Worm (Caenorhabditis elegans) whole organism, L1 larva: ENCODE results near the gene skr-20.

Experiments used
- C16A3.4 ChIP-seq: fragments of 150-350 bp; optimal IDR thresholded peaks from 2 replicates; lab custom pipeline; 2014; ENCODE audit warnings: missing biosample characterization, missing genetic modification characterization
- Y116A8C.19 ChIP-seq: sonication (generic microtip); optimal IDR thresholded peaks from 2 replicates; lab custom pipeline; 2016; ENCODE audit warnings: missing compliant biosample characterization, missing genetic modification characterization, borderline replicate concordance
- alr-1 ChIP-seq: fragments of 200-800 bp; sonication (Bioruptor generic); optimal IDR thresholded peaks from 2 replicates; lab custom pipeline; 2018; ENCODE audit warnings: borderline replicate concordance, mild to moderate bottlenecking, missing genetic modification characterization, missing compliant biosample characterization
- aly-2 ChIP-seq: fragments of 150-350 bp; optimal IDR thresholded peaks from 2 replicates; lab custom pipeline; 2014; ENCODE audit warnings: missing biosample characterization, missing genetic modification characterization
- ama-1 ChIP-seq: fragments of 150-350 bp; optimal IDR thresholded peaks from 2 replicates; lab custom pipeline; 2014
- ceh-88 ChIP-seq: fragments of 200-800 bp; sonication (Bioruptor generic); IDR thresholded peaks from 2 replicates; pipeline ENCODE4 v1.3.6; 2022; ENCODE audit warnings: missing genetic modification characterization, missing compliant biosample characterization
- ces-1 ChIP-seq: fragments of 150-350 bp; optimal IDR thresholded peaks from 2 replicates; lab custom pipeline; 2014; ENCODE audit warnings: missing biosample characterization, missing genetic modification reagents, missing genetic modification characterization
- dpl-1 ChIP-seq, 3 experiments: fragments of 150-350 bp in 2 of 3; sonication (generic microtip) in 1 of 3; optimal IDR thresholded peaks; 2 replicates each; lab custom pipeline; 2014 to 2017; ENCODE audit warnings: missing biosample characterization in 3 of 3, missing genetic modification characterization in 3 of 3, missing genetic modification reagents in 3 of 3
- dsc-1 ChIP-seq: sonication (generic microtip); optimal IDR thresholded peaks from 2 replicates; lab custom pipeline; 2016; ENCODE audit warnings: mild to moderate bottlenecking, missing genetic modification characterization, missing compliant biosample characterization
- efl-3 ChIP-seq: fragments of 200-800 bp; sonication (Bioruptor generic); optimal IDR thresholded peaks from 2 replicates; lab custom pipeline; 2018; ENCODE audit warnings: mild to moderate bottlenecking, missing genetic modification characterization, missing compliant biosample characterization
- egl-27 ChIP-seq, 2 experiments: fragments of 150-350 bp in 1 of 2; sonication (generic microtip); optimal IDR thresholded peaks; 3 replicates each; lab custom pipeline; 2017 to 2018; ENCODE audit warnings: missing biosample characterization in 2 of 2, missing genetic modification characterization in 2 of 2, missing genetic modification reagents in 2 of 2
- elt-2 ChIP-seq: sonication (generic microtip); optimal IDR thresholded peaks from 2 replicates; lab custom pipeline; 2016; ENCODE audit warnings: missing genetic modification characterization, mild to moderate bottlenecking, inconsistent platforms, missing compliant biosample characterization, missing genetic modification reagents
- elt-3 ChIP-seq, 6 experiments: fragments of 150-350 bp in 1 of 6; sonication (generic microtip); optimal IDR thresholded peaks; 2 replicates each; lab custom pipeline; 2017 to 2018; ENCODE audit warnings: missing biosample characterization in 6 of 6, missing genetic modification characterization in 6 of 6, inconsistent platforms in 1 of 6
- ets-5 ChIP-seq: fragments of 200-800 bp; sonication (Bioruptor generic); IDR thresholded peaks from 2 replicates; pipeline ENCODE4 v1.3.6; 2022; ENCODE audit warnings: missing genetic modification characterization, missing compliant biosample characterization
- fkh-4 ChIP-seq: sonication (generic microtip); optimal IDR thresholded peaks from 2 replicates; lab custom pipeline; 2016; ENCODE audit warnings: missing compliant biosample characterization, missing genetic modification characterization, borderline replicate concordance
- fkh-8 ChIP-seq: sonication (generic microtip); optimal IDR thresholded peaks from 2 replicates; lab custom pipeline; 2016; ENCODE audit warnings: mild to moderate bottlenecking, missing genetic modification characterization, missing compliant biosample characterization
- fos-1 ChIP-seq: fragments of 150-350 bp; optimal IDR thresholded peaks from 2 replicates; lab custom pipeline; 2014; ENCODE audit warnings: missing biosample characterization, missing genetic modification characterization
- hlh-17 ChIP-seq: fragments of 200-800 bp; sonication (Bioruptor generic); optimal IDR thresholded peaks from 2 replicates; lab custom pipeline; 2018; ENCODE audit warnings: missing genetic modification characterization, mild to moderate bottlenecking, missing compliant biosample characterization, moderate library complexity, borderline replicate concordance
- hlh-4 ChIP-seq: sonication (generic microtip); optimal IDR thresholded peaks from 2 replicates; lab custom pipeline; 2016; ENCODE audit warnings: mild to moderate bottlenecking, missing genetic modification characterization, missing compliant biosample characterization
- isw-1 ChIP-seq: fragments of 200-800 bp; sonication (Bioruptor generic); IDR thresholded peaks from 2 replicates; pipeline ENCODE4 v1.3.6; 2022; ENCODE audit warnings: missing genetic modification characterization, missing compliant biosample characterization
- jun-1 ChIP-seq: fragments of 150-350 bp; optimal IDR thresholded peaks from 2 replicates; lab custom pipeline; 2014; ENCODE audit warnings: missing biosample characterization, missing genetic modification reagents, missing genetic modification characterization
- lin-13 ChIP-seq: fragments of 150-350 bp; optimal IDR thresholded peaks from 2 replicates; lab custom pipeline; 2014; ENCODE audit warnings: missing biosample characterization, missing genetic modification reagents, missing genetic modification characterization
- lin-14 ChIP-seq: fragments of 200-800 bp; sonication (Bioruptor generic); optimal IDR thresholded peaks from 2 replicates; lab custom pipeline; 2018; ENCODE audit warnings: mild to moderate bottlenecking, missing genetic modification characterization, moderate library complexity, missing compliant biosample characterization
- lin-15B ChIP-seq: fragments of 150-350 bp; sonication (generic microtip); optimal IDR thresholded peaks from 3 replicates; lab custom pipeline; 2014; ENCODE audit warnings: missing biosample characterization, missing genetic modification characterization
- lin-35 ChIP-seq, 2 experiments: fragments of 150-350 bp; optimal IDR thresholded peaks; 2 replicates each; lab custom pipeline; 2014; ENCODE audit warnings: missing biosample characterization in 2 of 2, missing genetic modification characterization in 2 of 2, missing genetic modification reagents in 2 of 2
- lin-39 ChIP-seq: fragments of 150-350 bp; optimal IDR thresholded peaks from 2 replicates; lab custom pipeline; 2014; ENCODE audit warnings: missing biosample characterization, missing genetic modification reagents, missing genetic modification characterization
- lir-3 ChIP-seq: sonication (generic microtip); optimal IDR thresholded peaks from 2 replicates; lab custom pipeline; 2016; ENCODE audit warnings: mild to moderate bottlenecking, missing genetic modification characterization, moderate library complexity, missing compliant biosample characterization; ENCODE audit not compliant: poor library complexity
- lsy-2 ChIP-seq, 2 experiments: fragments of 150-350 bp; optimal IDR thresholded peaks; 2 replicates each; lab custom pipeline; 2014; ENCODE audit warnings: missing biosample characterization in 2 of 2, missing genetic modification characterization in 2 of 2
- mdl-1 ChIP-seq, 2 experiments: fragments of 150-350 bp; optimal IDR thresholded peaks; 2 replicates each; lab custom pipeline; 2014 to 2017; ENCODE audit warnings: missing biosample characterization in 2 of 2, missing genetic modification characterization in 2 of 2, inconsistent platforms in 1 of 2
- mef-2 ChIP-seq: fragments of 150-350 bp; optimal IDR thresholded peaks from 2 replicates; lab custom pipeline; 2014; ENCODE audit warnings: missing biosample characterization, missing genetic modification characterization
- mep-1 ChIP-seq: fragments of 150-350 bp; optimal IDR thresholded peaks from 2 replicates; lab custom pipeline; 2014; ENCODE audit warnings: missing biosample characterization, missing genetic modification characterization
- nhr-11 ChIP-seq: fragments of 150-350 bp; optimal IDR thresholded peaks from 2 replicates; lab custom pipeline; 2014; ENCODE audit warnings: missing biosample characterization, missing genetic modification characterization
- nhr-12 ChIP-seq: sonication (generic microtip); optimal IDR thresholded peaks from 2 replicates; lab custom pipeline; 2017; ENCODE audit warnings: missing biosample characterization, missing genetic modification characterization
- nhr-20 ChIP-seq: sonication (generic microtip); optimal IDR thresholded peaks from 2 replicates; lab custom pipeline; 2016; ENCODE audit warnings: mild to moderate bottlenecking, missing genetic modification characterization, missing compliant biosample characterization
- nhr-71 ChIP-seq: sonication (generic microtip); optimal IDR thresholded peaks from 2 replicates; lab custom pipeline; 2016; ENCODE audit warnings: mild to moderate bottlenecking, missing genetic modification characterization, moderate library complexity, missing compliant biosample characterization
- nhr-76 ChIP-seq: sonication (generic microtip); optimal IDR thresholded peaks from 2 replicates; lab custom pipeline; 2017; ENCODE audit warnings: missing biosample characterization, missing genetic modification characterization
- nhr-84 ChIP-seq: sonication (generic microtip); optimal IDR thresholded peaks from 2 replicates; lab custom pipeline; 2017; ENCODE audit warnings: missing biosample characterization, missing genetic modification characterization
- nhr-85 ChIP-seq: sonication (generic microtip); peaks from one replicate; lab custom pipeline; 2016; ENCODE audit warnings: missing genetic modification characterization, inconsistent platforms, missing compliant biosample characterization
- pag-3 ChIP-seq: sonication (generic microtip); optimal IDR thresholded peaks from 2 replicates; lab custom pipeline; 2017; ENCODE audit warnings: missing genetic modification characterization, mild to moderate bottlenecking, missing compliant biosample characterization, antibody characterized with exemption, borderline replicate concordance; ENCODE audit not compliant: insufficient read depth
- pax-3 ChIP-seq: fragments of 200-800 bp; sonication (Bioruptor generic); optimal IDR thresholded peaks from 2 replicates; lab custom pipeline; 2018; ENCODE audit warnings: mild to moderate bottlenecking, missing genetic modification characterization, moderate library complexity, missing compliant biosample characterization
- pqm-1 ChIP-seq: sonication (generic microtip); optimal IDR thresholded peaks from 3 replicates; lab custom pipeline; 2017; ENCODE audit warnings: missing biosample characterization, missing genetic modification characterization
- skn-1 ChIP-seq: fragments of 150-350 bp; optimal IDR thresholded peaks from 2 replicates; lab custom pipeline; 2014; ENCODE audit warnings: missing biosample characterization, missing genetic modification characterization
- snpc-4 ChIP-seq: fragments of 150-350 bp; optimal IDR thresholded peaks from 2 replicates; lab custom pipeline; 2014; ENCODE audit warnings: missing biosample characterization, missing genetic modification characterization
- snu-23 ChIP-seq: sonication (generic microtip); optimal IDR thresholded peaks from 2 replicates; lab custom pipeline; 2016; ENCODE audit warnings: missing genetic modification characterization, missing compliant biosample characterization
- sox-4 ChIP-seq: sonication (generic microtip); optimal IDR thresholded peaks from 2 replicates; lab custom pipeline; 2016; ENCODE audit warnings: missing genetic modification characterization, missing compliant biosample characterization
- tlp-1 ChIP-seq: fragments of 150-350 bp; optimal IDR thresholded peaks from 2 replicates; lab custom pipeline; 2014; ENCODE audit warnings: missing biosample characterization, missing genetic modification characterization
- unc-30 ChIP-seq: sonication (generic microtip); optimal IDR thresholded peaks from 2 replicates; lab custom pipeline; 2017; ENCODE audit warnings: missing biosample characterization, missing genetic modification characterization
- unc-62 ChIP-seq: fragments of 150-350 bp; optimal IDR thresholded peaks from 2 replicates; lab custom pipeline; 2014; ENCODE audit warnings: missing biosample characterization, missing genetic modification reagents, missing genetic modification characterization
- unc-86 ChIP-seq: sonication (generic microtip); optimal IDR thresholded peaks from 2 replicates; lab custom pipeline; 2016; ENCODE audit warnings: missing genetic modification characterization, missing compliant biosample characterization
- xbp-1 ChIP-seq: sonication (generic microtip); optimal IDR thresholded peaks from 2 replicates; lab custom pipeline; 2016; ENCODE audit warnings: missing genetic modification characterization, missing compliant biosample characterization
- zag-1 ChIP-seq: fragments of 150-350 bp; optimal IDR thresholded peaks from 2 replicates; lab custom pipeline; 2014; ENCODE audit warnings: missing biosample characterization, missing genetic modification characterization
- zip-4 ChIP-seq: fragments of 200-800 bp; sonication (Bioruptor generic); optimal IDR thresholded peaks from 2 replicates; lab custom pipeline; 2018; ENCODE audit warnings: mild to moderate bottlenecking, missing genetic modification characterization, moderate library complexity, missing compliant biosample characterization

skr-20 gene

DNA sequence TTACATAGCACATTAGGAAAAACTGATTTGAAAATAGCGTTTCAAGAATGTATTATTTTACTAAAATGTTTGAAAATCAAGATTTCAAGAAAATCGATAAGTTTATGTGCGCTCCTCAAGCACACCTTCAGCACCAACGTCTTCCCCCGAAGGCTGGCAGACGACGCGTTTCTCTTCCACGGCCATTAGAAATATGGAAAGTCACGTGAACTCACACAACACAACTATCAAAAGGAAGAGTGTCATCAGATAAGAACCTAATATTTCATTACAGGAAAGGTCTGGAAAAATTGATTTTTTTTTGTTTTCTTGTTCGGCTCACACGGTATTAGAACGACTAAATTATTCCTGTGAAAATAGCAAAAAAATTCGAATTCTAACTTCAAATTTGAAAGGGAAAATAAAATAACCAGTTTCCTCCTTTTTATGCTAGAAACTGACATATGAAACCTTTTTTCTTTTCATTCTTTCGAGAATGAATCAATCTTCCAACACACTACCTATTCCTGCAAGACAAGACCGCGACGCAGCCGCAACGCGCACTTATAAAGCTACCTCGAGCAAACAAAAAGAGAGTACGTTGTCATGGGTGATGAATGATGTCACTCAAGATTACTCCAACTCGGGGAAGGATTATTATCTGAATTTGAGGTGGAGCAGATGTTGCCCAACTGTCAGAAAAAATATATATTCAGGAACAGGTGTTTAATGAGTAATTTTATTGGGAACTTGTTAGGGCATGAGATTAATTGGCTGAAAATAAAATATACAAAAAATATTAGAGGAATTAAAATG is 2.0 kb upstream of the skr-20 start (continued):
- TF ChIP-seq fkh-8 (tag; lab: Kevin White, UChicago) (peak; percentile 77), unc-62 (GFP tag; lab: Kevin White, UChicago) (no peak), ceh-88 (GFP tag; lab: Robert Waterston, UW) (no peak), elt-3 (tag; optimal IDR thresholded peaks at IDR 0.05; lab: Kevin White, UChicago) (no peak), mep-1 (tag; lab: Kevin White, UChicago) (peak; percentile 45), nhr-76 (tag; lab: Kevin White, UChicago) (no peak), lir-3 (tag; lab: Kevin White, UChicago) (no peak), zag-1 (no peak), egl-27 (tag; optimal IDR thresholded peaks at IDR 0.05; lab: Kevin White, UChicago) (no peak), sox-4 (tag; lab: Kevin White, UChicago) (peak; percentile 14), pag-3 (tag; lab: Kevin White, UChicago) (no peak), nhr-85 (peak; percentile 75), aly-2 (tag; lab: Kevin White, UChicago) (no peak), mdl-1 (tag; optimal IDR thresholded peaks at IDR 0.05; lab: Kevin White, UChicago) (peak in 1 of 2 experiments; percentile 23), nhr-11 (tag; lab: Kevin White, UChicago) (no peak), hlh-4 (peak; percentile 49), C16A3.4 (no peak), Y116A8C.19 (tag; lab: Kevin White, UChicago) (no peak), pqm-1 (tag; lab: Kevin White, UChicago) (no peak), fkh-4 (tag; lab: Kevin White, UChicago) (no peak), unc-30 (tag; lab: Kevin White, UChicago) (no peak), ama-1 (lab: Kevin White, UChicago) (no peak), fos-1 (no peak), tlp-1 (no peak), nhr-20 (peak; percentile 16), nhr-84 (tag; lab: Kevin White, UChicago) (no peak), nhr-71 (tag; lab: Kevin White, UChicago) (peak; percentile 19), lin-39 (tag; lab: Kevin White, UChicago) (no peak), pax-3 (tag; lab: Kevin White, UChicago) (peak; percentile 18), zip-4 (GFP tag; lab: Kevin White, UChicago) (no peak), snu-23 (peak; percentile 38), lin-15B (tag; lab: Kevin White, UChicago) (no peak), lin-35 (GFP tag; optimal IDR thresholded peaks at IDR 0.05; lab: Kevin White, UChicago) (peak in 1 of 2 experiments; percentile 44), lsy-2 (tag; optimal IDR thresholded peaks at IDR 0.05; lab: Kevin White, UChicago) (peak in 1 of 2 experiments; percentile 12), ces-1 (GFP tag; lab: Kevin White, UChicago) (no peak), dpl-1 (GFP tag; optimal IDR thresholded peaks at IDR 0.05; lab: Kevin White, UChicago) (peak in 1 of 3 experiments; percentile 11), efl-3 (GFP tag; lab: Kevin White, UChicago) (no peak), snpc-4 (tag; lab: Kevin White, UChicago) (no peak), alr-1 (tag; lab: Kevin White, UChicago) (no peak), ets-5 (GFP tag; lab: Robert Waterston, UW) (no peak), mef-2 (tag; lab: Kevin White, UChicago) (no peak), isw-1 (GFP tag; lab: Robert Waterston, UW) (no peak), xbp-1 (no peak), skn-1 (peak; percentile 7), unc-86 (tag; lab: Kevin White, UChicago) (no peak), hlh-17 (GFP tag; lab: Kevin White, UChicago) (no peak), lin-14 (GFP tag; lab: Kevin White, UChicago) (peak; percentile 47), jun-1 (tag; lab: Kevin White, UChicago) (no peak), dsc-1 (tag; lab: Kevin White, UChicago) (peak; percentile 50), lin-13 (GFP tag; lab: Kevin White, UChicago) (no peak), elt-2 (tag; lab: Kevin White, UChicago) (peak; percentile 55), nhr-12 (tag; lab: Kevin White, UChicago) (no peak)
